Fruit fly (Drosophila melanogaster) whole organism, prepupa: ENCODE measurements around the gene CG42638.

Source experiments
- CG10631 ChIP-seq: fragments of 200-800 bp; sonication (Bioruptor generic); optimal IDR thresholded peaks from 2 replicates; lab custom pipeline; 2016; ENCODE audit warnings: missing biosample characterization, missing genetic modification characterization
- CG10669 ChIP-seq: fragments of 200-800 bp; sonication (Bioruptor generic); optimal IDR thresholded peaks from 3 replicates; lab custom pipeline; 2018; ENCODE audit warnings: missing biosample characterization, mild to moderate bottlenecking, missing genetic modification characterization, moderate library complexity
- CG11762 ChIP-seq: fragments of 200-800 bp; sonication (Bioruptor generic); optimal IDR thresholded peaks from 3 replicates; lab custom pipeline; 2016; ENCODE audit warnings: missing biosample characterization, missing genetic modification characterization; ENCODE audit not compliant: insufficient read depth
- CG11902 ChIP-seq: fragments of 200-800 bp; sonication (Bioruptor generic); optimal IDR thresholded peaks from 3 replicates; lab custom pipeline; 2016; ENCODE audit warnings: missing biosample characterization, missing genetic modification characterization
- CG15336 ChIP-seq: fragments of 200-800 bp; sonication (Bioruptor generic); IDR thresholded peaks from 2 replicates; pipeline ENCODE4 v1.3.6; 2022; ENCODE audit warnings: missing biosample characterization, missing genetic modification characterization
- CG1621 ChIP-seq: fragments of 200-800 bp; sonication (Bioruptor generic); optimal IDR thresholded peaks from 3 replicates; lab custom pipeline; 2018; ENCODE audit warnings: missing biosample characterization, mild to moderate bottlenecking, missing genetic modification characterization
- CG16779 ChIP-seq: fragments of 200-800 bp; sonication (Bioruptor generic); optimal IDR thresholded peaks from 3 replicates; lab custom pipeline; 2017; ENCODE audit warnings: missing biosample characterization, mild to moderate bottlenecking, missing genetic modification characterization
- CG3032 ChIP-seq: fragments of 200-800 bp; optimal IDR thresholded peaks from 2 replicates; lab custom pipeline; 2019; ENCODE audit warnings: missing biosample characterization, mild to moderate bottlenecking, missing genetic modification characterization, moderate library complexity
- CG31627 ChIP-seq: fragments of 200-800 bp; sonication (Bioruptor generic); optimal IDR thresholded peaks from 3 replicates; lab custom pipeline; 2016; ENCODE audit warnings: missing biosample characterization, missing genetic modification characterization
- CG32006 ChIP-seq: fragments of 200-800 bp; sonication (Bioruptor generic); optimal IDR thresholded peaks from 3 replicates; lab custom pipeline; 2017; ENCODE audit warnings: missing biosample characterization, mild to moderate bottlenecking, missing genetic modification characterization
- CG34406 ChIP-seq: fragments of 200-800 bp; sonication (Bioruptor generic); optimal IDR thresholded peaks from 3 replicates; lab custom pipeline; 2016; ENCODE audit warnings: missing biosample characterization, missing genetic modification characterization
- CG3919 ChIP-seq: fragments of 200-800 bp; sonication (Bioruptor generic); optimal IDR thresholded peaks from 3 replicates; lab custom pipeline; 2016; ENCODE audit warnings: missing biosample characterization, missing genetic modification characterization
- CG6163 ChIP-seq: fragments of 200-800 bp; sonication (Bioruptor generic); IDR thresholded peaks from 3 replicates; pipeline ENCODE4 v1.3.6; 2022; ENCODE audit warnings: missing biosample characterization, missing genetic modification characterization
- CG6808 ChIP-seq: fragments of 200-800 bp; sonication (Bioruptor generic); optimal IDR thresholded peaks from 3 replicates; lab custom pipeline; 2017; ENCODE audit warnings: missing biosample characterization, missing genetic modification characterization, mild to moderate bottlenecking, moderate library complexity, missing genetic modification reagents
- CG6854 ChIP-seq: fragments of 200-800 bp; sonication (Bioruptor generic); optimal IDR thresholded peaks from 2 replicates; lab custom pipeline; 2017; ENCODE audit warnings: missing biosample characterization, mild to moderate bottlenecking, missing genetic modification characterization
- CG7368 ChIP-seq: fragments of 200-800 bp; sonication (Bioruptor generic); optimal IDR thresholded peaks from 3 replicates; lab custom pipeline; 2016; ENCODE audit warnings: missing biosample characterization, missing genetic modification characterization
- CG8319 ChIP-seq: fragments of 200-800 bp; sonication (Bioruptor generic); optimal IDR thresholded peaks from 3 replicates; lab custom pipeline; 2016; ENCODE audit warnings: missing biosample characterization, missing genetic modification characterization
- CG8632 ChIP-seq: fragments of 200-800 bp; sonication (Bioruptor generic); optimal IDR thresholded peaks from 3 replicates; lab custom pipeline; 2016; ENCODE audit warnings: missing biosample characterization, missing genetic modification characterization
- CG9139 ChIP-seq: fragments of 200-800 bp; sonication (Bioruptor generic); optimal IDR thresholded peaks from 3 replicates; lab custom pipeline; 2017; ENCODE audit warnings: missing biosample characterization, mild to moderate bottlenecking, missing genetic modification characterization
- Eip75B ChIP-seq: fragments of 200-800 bp; sonication (Bioruptor generic); optimal IDR thresholded peaks from 3 replicates; lab custom pipeline; 2016; ENCODE audit warnings: missing biosample characterization, missing genetic modification characterization
- Eip78C ChIP-seq: fragments of 200-800 bp; sonication (Bioruptor generic); peaks from one replicate; lab custom pipeline; 2016; ENCODE audit warnings: missing biosample characterization, missing genetic modification characterization
- Eip93F ChIP-seq: fragments of 200-800 bp; sonication (Bioruptor generic); optimal IDR thresholded peaks from 2 replicates; lab custom pipeline; 2016; ENCODE audit warnings: missing biosample characterization, mild to moderate bottlenecking, missing genetic modification characterization
- Ets21C ChIP-seq: fragments of 200-800 bp; sonication (Bioruptor generic); optimal IDR thresholded peaks from 3 replicates; lab custom pipeline; 2016; ENCODE audit warnings: missing biosample characterization, missing genetic modification characterization
- Ets96B ChIP-seq: fragments of 200-800 bp; optimal IDR thresholded peaks from 2 replicates; lab custom pipeline; 2019; ENCODE audit warnings: missing biosample characterization, mild to moderate bottlenecking, missing genetic modification characterization, moderate library complexity
- Hr39 ChIP-seq: fragments of 200-800 bp; sonication (Bioruptor generic); optimal IDR thresholded peaks from 2 replicates; lab custom pipeline; 2016; ENCODE audit warnings: missing biosample characterization, missing genetic modification characterization
- Hr4 ChIP-seq: fragments of 200-800 bp; sonication (Bioruptor generic); optimal IDR thresholded peaks from 3 replicates; lab custom pipeline; 2016; ENCODE audit warnings: missing biosample characterization, missing genetic modification characterization
- Met ChIP-seq: fragments of 200-800 bp; sonication (Bioruptor generic); optimal IDR thresholded peaks from 3 replicates; lab custom pipeline; 2016; ENCODE audit warnings: missing biosample characterization, missing genetic modification characterization
- OdsH ChIP-seq: fragments of 200-800 bp; sonication (Bioruptor generic); optimal IDR thresholded peaks from 3 replicates; lab custom pipeline; 2016; ENCODE audit warnings: missing biosample characterization, missing genetic modification characterization
- Smox ChIP-seq: fragments of 200-800 bp; sonication (Bioruptor generic); optimal IDR thresholded peaks from 3 replicates; lab custom pipeline; 2016; ENCODE audit warnings: missing biosample characterization, missing genetic modification characterization
- Sox102F ChIP-seq: fragments of 200-800 bp; sonication (Bioruptor generic); optimal IDR thresholded peaks from 2 replicates; lab custom pipeline; 2016; ENCODE audit warnings: missing biosample characterization, mild to moderate bottlenecking, missing genetic modification characterization
- Sox14 ChIP-seq: fragments of 200-800 bp; sonication (Bioruptor generic); optimal IDR thresholded peaks from 3 replicates; lab custom pipeline; 2016; ENCODE audit warnings: missing biosample characterization, missing genetic modification characterization
- Sox15 ChIP-seq: fragments of 200-800 bp; sonication (Bioruptor generic); optimal IDR thresholded peaks from 3 replicates; lab custom pipeline; 2016; ENCODE audit warnings: missing biosample characterization, missing genetic modification characterization
- achi ChIP-seq: fragments of 200-800 bp; sonication (Bioruptor generic); optimal IDR thresholded peaks from 3 replicates; lab custom pipeline; 2016; ENCODE audit warnings: missing biosample characterization, missing genetic modification characterization
- acj6 ChIP-seq: fragments of 200-800 bp; sonication (Bioruptor generic); optimal IDR thresholded peaks from 3 replicates; lab custom pipeline; 2016; ENCODE audit warnings: missing biosample characterization, missing genetic modification characterization
- cyc ChIP-seq: fragments of 200-800 bp; sonication (Bioruptor generic); optimal IDR thresholded peaks from 3 replicates; lab custom pipeline; 2016; ENCODE audit warnings: missing biosample characterization, missing genetic modification characterization
- dsx ChIP-seq: fragments of 200-800 bp; optimal IDR thresholded peaks from 3 replicates; lab custom pipeline; 2019; ENCODE audit warnings: missing biosample characterization, mild to moderate bottlenecking, missing genetic modification characterization, moderate library complexity; ENCODE audit not compliant: poor library complexity, severe bottlenecking
- esn ChIP-seq: fragments of 200-800 bp; sonication (Bioruptor generic); optimal IDR thresholded peaks from 2 replicates; lab custom pipeline; 2016; ENCODE audit warnings: missing biosample characterization, mild to moderate bottlenecking, missing genetic modification characterization, moderate library complexity
- fkh ChIP-seq: fragments of 200-800 bp; sonication (Bioruptor generic); optimal IDR thresholded peaks from 3 replicates; lab custom pipeline; 2017; ENCODE audit warnings: missing biosample characterization, mild to moderate bottlenecking, missing genetic modification characterization, moderate library complexity
- lz ChIP-seq: fragments of 200-800 bp; sonication (Bioruptor generic); optimal IDR thresholded peaks from 3 replicates; lab custom pipeline; 2016; ENCODE audit warnings: missing biosample characterization, missing genetic modification characterization
- net ChIP-seq: fragments of 200-800 bp; sonication (Bioruptor generic); optimal IDR thresholded peaks from 3 replicates; lab custom pipeline; 2016; ENCODE audit warnings: missing biosample characterization, missing genetic modification characterization
- pdm3 ChIP-seq: fragments of 200-800 bp; sonication (Bioruptor generic); optimal IDR thresholded peaks from 3 replicates; lab custom pipeline; 2016; ENCODE audit warnings: missing biosample characterization, missing genetic modification characterization
- salr ChIP-seq, 2 experiments: fragments of 200-800 bp; sonication (Bioruptor generic); optimal IDR thresholded peaks; 3 replicates each; lab custom pipeline; 2016 to 2018; ENCODE audit warnings: missing biosample characterization in 2 of 2, missing genetic modification characterization in 2 of 2, mild to moderate bottlenecking in 1 of 2
- ss ChIP-seq, 2 experiments: fragments of 200-800 bp; sonication (Bioruptor generic); optimal IDR thresholded peaks; 2 replicates in 1 of 2; 3 replicates in 1 of 2; lab custom pipeline; 2017 to 2018; ENCODE audit warnings: mild to moderate bottlenecking in 2 of 2, missing biosample characterization in 2 of 2, missing genetic modification characterization in 2 of 2, moderate library complexity in 1 of 2
- svp ChIP-seq: fragments of 200-800 bp; sonication (Bioruptor generic); peaks from one replicate; lab custom pipeline; 2016; ENCODE audit warnings: missing biosample characterization, missing genetic modification characterization
- topi ChIP-seq: fragments of 200-800 bp; sonication (Bioruptor generic); optimal IDR thresholded peaks from 3 replicates; lab custom pipeline; 2016; ENCODE audit warnings: missing biosample characterization, missing genetic modification characterization
- vri ChIP-seq: fragments of 200-800 bp; sonication (Bioruptor generic); optimal IDR thresholded peaks from 3 replicates; lab custom pipeline; 2016; ENCODE audit warnings: missing biosample characterization, mild to moderate bottlenecking, missing genetic modification characterization

Gene CG42638

dm6 chr3L:19696073-19696960, 53.2 kb downstream of the CG42638 start:
- TF ChIP-seq CG15336 (GFP tag; lab: Robert Waterston, UW) (no peak), CG31627 (GFP tag; lab: Kevin White, UChicago) (peak; percentile 43), CG1621 (tag; lab: Kevin White, UChicago) (peak; percentile 17), Hr39 (GFP tag; lab: Kevin White, UChicago) (peak; percentile 45), CG6854 (GFP tag; lab: Kevin White, UChicago) (peak; percentile 66), pdm3 (GFP tag; lab: Kevin White, UChicago) (peak; percentile 43), vri (GFP tag; lab: Kevin White, UChicago) (peak; percentile 83), CG16779 (tag; lab: Kevin White, UChicago) (no peak), CG11902 (no peak), CG11762 (GFP tag; lab: Kevin White, UChicago) (peak; percentile 32), fkh (GFP tag; lab: Kevin White, UChicago) (no peak), net (GFP tag; lab: Kevin White, UChicago) (peak; percentile 26), CG8319 (GFP tag; lab: Kevin White, UChicago) (peak; percentile 25), cyc (GFP tag; lab: Kevin White, UChicago) (peak; percentile 42), Eip75B (GFP tag; lab: Kevin White, UChicago) (no peak), achi (GFP tag; lab: Kevin White, UChicago) (peak; percentile 19), Hr4 (GFP tag; lab: Kevin White, UChicago) (peak; percentile 10), Met (GFP tag; lab: Kevin White, UChicago) (peak; percentile 60), CG7368 (GFP tag; lab: Kevin White, UChicago) (no peak), Ets96B (tag; lab: Kevin White, UChicago) (peak; percentile 33), CG9139 (peak; percentile 34), lz (GFP tag; lab: Kevin White, UChicago) (peak; percentile 34), Eip93F (GFP tag; lab: Kevin White, UChicago) (no peak), CG34406 (GFP tag; lab: Kevin White, UChicago) (peak; percentile 43), salr (GFP tag; optimal IDR thresholded peaks at IDR 0.05; lab: Kevin White, UChicago) (peak in 1 of 2 experiments; percentile 0), dsx (GFP tag; lab: Kevin White, UChicago) (peak; percentile 3), CG10669 (GFP tag; lab: Kevin White, UChicago) (peak; percentile 37), Smox (GFP tag; lab: Kevin White, UChicago) (peak; percentile 45), Sox14 (GFP tag; lab: Kevin White, UChicago) (no peak), Ets21C (GFP tag; lab: Kevin White, UChicago) (peak; percentile 42), CG32006 (GFP tag; lab: Kevin White, UChicago) (peak; percentile 29), CG3032 (no peak), CG8632 (peak; percentile 48), acj6 (GFP tag; lab: Kevin White, UChicago) (peak; percentile 52), Eip78C (GFP tag; lab: Kevin White, UChicago) (peak; percentile 93), topi (GFP tag; lab: Kevin White, UChicago) (peak; percentile 65), svp (GFP tag; lab: Kevin White, UChicago) (peak; percentile 80), CG3919 (peak; percentile 36), ss (GFP tag; optimal IDR thresholded peaks at IDR 0.05; lab: Kevin White, UChicago) (peak; percentile 37 to 50), esn (GFP tag; lab: Kevin White, UChicago) (peak; percentile 68), OdsH (GFP tag; lab: Kevin White, UChicago) (peak; percentile 49), Sox102F (GFP tag; lab: Kevin White, UChicago) (no peak), Sox15 (GFP tag; lab: Kevin White, UChicago) (peak; percentile 12), CG6808 (peak; percentile 33), CG6163 (GFP tag; lab: Robert Waterston, UW) (no peak), CG10631 (GFP tag; lab: Kevin White, UChicago) (peak; percentile 50)
